Worm (Caenorhabditis elegans) whole organism, midembryonic: ENCODE results near the gene rheb-1.

Experiments
- flt-1 ChIP-seq: fragments of 200-800 bp; sonication (Bioruptor generic); IDR thresholded peaks from 2 replicates; pipeline ENCODE4 v1.3.6; 2022; ENCODE audit warnings: missing genetic modification characterization, missing compliant biosample characterization
- klf-2 ChIP-seq: fragments of 200-800 bp; sonication (Bioruptor generic); conservative IDR thresholded peaks from 2 replicates; pipeline ENCODE4 v1.3.6; 2022; ENCODE audit warnings: missing genetic modification reagents, missing genetic modification characterization, missing compliant biosample characterization
- med-1 ChIP-seq: sonication (generic microtip); optimal IDR thresholded peaks from 2 replicates; lab custom pipeline; 2017; ENCODE audit warnings: missing genetic modification characterization, mild to moderate bottlenecking, missing compliant biosample characterization, antibody characterized with exemption, missing genetic modification reagents; ENCODE audit not compliant: insufficient read depth
- ref-1 ChIP-seq: fragments of 200-800 bp; sonication (Bioruptor generic); conservative IDR thresholded peaks from 2 replicates; pipeline ENCODE4 v1.3.6; 2022; ENCODE audit warnings: missing genetic modification reagents, missing genetic modification characterization, missing compliant biosample characterization
- ztf-23 ChIP-seq: fragments of 200-800 bp; sonication (Bioruptor generic); IDR thresholded peaks from 2 replicates; pipeline ENCODE4 v1.3.6; 2022; ENCODE audit warnings: missing genetic modification reagents, missing genetic modification characterization, missing compliant biosample characterization
- ztf-29 ChIP-seq: fragments of 200-800 bp; sonication (Bioruptor generic); IDR thresholded peaks from 2 replicates; pipeline ENCODE4 v1.3.6; 2022; ENCODE audit warnings: missing genetic modification reagents, missing genetic modification characterization, missing compliant biosample characterization

DNA sequence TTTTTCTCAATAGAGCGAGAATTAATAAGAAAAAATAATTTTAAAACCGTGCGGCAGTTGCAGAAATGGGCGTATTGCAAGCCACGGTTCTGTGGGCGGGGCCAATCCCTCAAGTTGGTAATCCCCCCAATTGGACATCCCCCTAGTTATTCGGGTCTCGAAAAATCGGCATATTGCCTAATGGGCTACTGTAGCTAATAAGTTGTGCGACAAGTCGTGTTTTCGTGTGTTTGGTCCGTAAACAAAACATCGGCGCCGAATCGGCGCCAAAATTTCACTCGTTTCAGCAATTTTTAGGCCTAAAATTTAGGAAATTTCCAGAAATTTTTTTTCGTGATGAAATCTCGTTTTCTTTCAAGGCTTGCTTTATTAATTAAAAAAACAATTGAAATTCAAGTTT lies 48.5 kb upstream of the rheb-1 start:
- TF ChIP-seq ztf-23 (GFP tag; lab: Robert Waterston, UW) (no peak), klf-2 (no peak), ref-1 (no peak), ztf-29 (no peak), flt-1 (GFP tag; lab: Robert Waterston, UW) (no peak), med-1 (GFP tag; lab: Kevin White, UChicago) (no peak)
